Worm (Caenorhabditis elegans) whole organism, L1 larva: Measurements from ENCODE around the gene Y42H9AR.4.

Source experiments
- ces-1 ChIP-seq: fragments of 150-350 bp; optimal IDR thresholded peaks from 2 replicates; lab custom pipeline; 2014; ENCODE audit warnings: missing biosample characterization, missing genetic modification reagents, missing genetic modification characterization
- lin-15B ChIP-seq: fragments of 150-350 bp; sonication (generic microtip); optimal IDR thresholded peaks from 3 replicates; lab custom pipeline; 2014; ENCODE audit warnings: missing biosample characterization, missing genetic modification characterization
- lin-35 ChIP-seq, 2 experiments: fragments of 150-350 bp; optimal IDR thresholded peaks; 2 replicates each; lab custom pipeline; 2014; ENCODE audit warnings: missing biosample characterization in 2 of 2, missing genetic modification characterization in 2 of 2, missing genetic modification reagents in 2 of 2
- mdl-1 ChIP-seq, 2 experiments: fragments of 150-350 bp; optimal IDR thresholded peaks; 2 replicates each; lab custom pipeline; 2014 to 2017; ENCODE audit warnings: missing biosample characterization in 2 of 2, missing genetic modification characterization in 2 of 2, inconsistent platforms in 1 of 2
- mep-1 ChIP-seq: fragments of 150-350 bp; optimal IDR thresholded peaks from 2 replicates; lab custom pipeline; 2014; ENCODE audit warnings: missing biosample characterization, missing genetic modification characterization
- nhr-11 ChIP-seq: fragments of 150-350 bp; optimal IDR thresholded peaks from 2 replicates; lab custom pipeline; 2014; ENCODE audit warnings: missing biosample characterization, missing genetic modification characterization
- nhr-71 ChIP-seq: sonication (generic microtip); optimal IDR thresholded peaks from 2 replicates; lab custom pipeline; 2016; ENCODE audit warnings: mild to moderate bottlenecking, missing genetic modification characterization, moderate library complexity, missing compliant biosample characterization
- pqm-1 ChIP-seq: sonication (generic microtip); optimal IDR thresholded peaks from 3 replicates; lab custom pipeline; 2017; ENCODE audit warnings: missing biosample characterization, missing genetic modification characterization
- rnt-1 ChIP-seq: sonication (generic microtip); optimal IDR thresholded peaks from 2 replicates; lab custom pipeline; 2016; ENCODE audit warnings: mild to moderate bottlenecking, missing genetic modification characterization, moderate library complexity, missing compliant biosample characterization
- skn-1 ChIP-seq: fragments of 150-350 bp; optimal IDR thresholded peaks from 2 replicates; lab custom pipeline; 2014; ENCODE audit warnings: missing biosample characterization, missing genetic modification characterization
- snpc-4 ChIP-seq: fragments of 150-350 bp; optimal IDR thresholded peaks from 2 replicates; lab custom pipeline; 2014; ENCODE audit warnings: missing biosample characterization, missing genetic modification characterization
- unc-86 ChIP-seq: sonication (generic microtip); optimal IDR thresholded peaks from 2 replicates; lab custom pipeline; 2016; ENCODE audit warnings: missing genetic modification characterization, missing compliant biosample characterization

- no peak for TF ChIP-seq snpc-4 (tag; lab: Kevin White, UChicago)
- no peak for TF ChIP-seq skn-1
- TF ChIP-seq nhr-11 (tag; lab: Kevin White, UChicago): no peak
- no peak for TF ChIP-seq pqm-1 (tag; lab: Kevin White, UChicago)
- no peak for TF ChIP-seq ces-1 (GFP tag; lab: Kevin White, UChicago)
- TF ChIP-seq mep-1 (tag; lab: Kevin White, UChicago): no peak
- TF ChIP-seq rnt-1: no peak
- TF ChIP-seq nhr-71: no peak
- no peak for TF ChIP-seq unc-86
- no peak for TF ChIP-seq lin-15B (tag; lab: Kevin White, UChicago)
- no peak for TF ChIP-seq lin-35 (GFP tag; optimal IDR thresholded peaks at IDR 0.05; lab: Kevin White, UChicago)
- no peak for TF ChIP-seq mdl-1 (tag; optimal IDR thresholded peaks at IDR 0.05; lab: Kevin White, UChicago)
Measured at ce11 chrIV:8159087-8159486, 47.1 kb upstream of the Y42H9AR.4 start, which contains the start of gene faah-1.
